Fruit fly (Drosophila melanogaster): Measurements from ENCODE around the gene Pbp95.

The Pbp95 gene

dm6 chr3R:8013121-8014009 is at the start of gene Pbp95, which contains the start of gene CG10435 (continued):
- peak; percentile 42 for TF ChIP-seq CG1647 (GFP tag; optimal IDR thresholded peaks at IDR 0.05)
- no peak for TF ChIP-seq CG1603 (tag; optimal IDR thresholded peaks at IDR 0.05)
- TF ChIP-seq Awh (GFP tag; IDR thresholded peaks at IDR 0.05): no peak
- peak; percentile 57 for TF ChIP-seq sna (GFP tag; IDR thresholded peaks at IDR 0.05; ENCODE audit: partially characterized antibody)
- TF ChIP-seq corto (GFP tag; optimal IDR thresholded peaks at IDR 0.05): no peak
- no peak for TF ChIP-seq CG31365 (tag; optimal IDR thresholded peaks at IDR 0.05)
- TF ChIP-seq CG13424 (tag; optimal IDR thresholded peaks at IDR 0.05): peak; percentile 25
- peak; percentile 83 for TF ChIP-seq Nf-YC (tag; optimal IDR thresholded peaks at IDR 0.05)
- peak; percentile 5 for TF ChIP-seq CG1602 (GFP tag; optimal IDR thresholded peaks at IDR 0.05)
- TF ChIP-seq grau (tag; optimal IDR thresholded peaks at IDR 0.05): no peak
- peak; percentile 66 for TF ChIP-seq unc-4 (GFP tag; IDR thresholded peaks at IDR 0.05; ENCODE audit: partially characterized antibody)
- 0 out of 3 replicates have a peak, but pooled peaks have one; percentile 49 for TF ChIP-seq CG6175 (GFP tag; IDR thresholded peaks at IDR 0.05)
- TF ChIP-seq klu (GFP tag; IDR thresholded peaks at IDR 0.05): no peak
- TF ChIP-seq Mrtf (GFP tag; IDR thresholded peaks at IDR 0.05): 0 out of 3 replicates have a peak, but pooled peaks have one; percentile 45
- TF ChIP-seq chn (GFP tag; optimal IDR thresholded peaks at IDR 0.05): peak; percentile 40
- peak; percentile 79 for TF ChIP-seq lilli (GFP tag; optimal IDR thresholded peaks at IDR 0.05)
- no peak for TF ChIP-seq trem (tag; optimal IDR thresholded peaks at IDR 0.05)
- TF ChIP-seq CG10147 (GFP tag; optimal IDR thresholded peaks at IDR 0.05): no peak
- TF ChIP-seq br (optimal IDR thresholded peaks at IDR 0.05): no peak
- no peak for TF ChIP-seq CG12219 (GFP tag; optimal IDR thresholded peaks at IDR 0.05)
- no peak for TF ChIP-seq CG18262 (tag; optimal IDR thresholded peaks at IDR 0.05)
- no peak for TF ChIP-seq CG15073 (GFP tag; optimal IDR thresholded peaks at IDR 0.05)
- TF ChIP-seq Ravus (GFP tag; IDR thresholded peaks at IDR 0.05): no peak
- TF ChIP-seq CG43689 (GFP tag; IDR thresholded peaks at IDR 0.05): no peak
- TF ChIP-seq Fer2 (tag; optimal IDR thresholded peaks at IDR 0.05): no peak
- no peak for TF ChIP-seq CG8478 (optimal IDR thresholded peaks at IDR 0.05)
- no peak for TF ChIP-seq TFAM (GFP tag; optimal IDR thresholded peaks at IDR 0.05)
- peak; percentile 66 for TF ChIP-seq CG11456 (GFP tag; IDR thresholded peaks at IDR 0.05)
- TF ChIP-seq CG12071 (GFP tag; optimal IDR thresholded peaks at IDR 0.05): no peak
- no peak; the same call in 2 of the 3 replicates for TF ChIP-seq dysf (GFP tag; IDR thresholded peaks at IDR 0.05)
- no peak for TF ChIP-seq Eip74EF (GFP tag; optimal IDR thresholded peaks at IDR 0.05)
- TF ChIP-seq sima (GFP tag; optimal IDR thresholded peaks at IDR 0.05): no peak
- no peak for TF ChIP-seq CG11093 (GFP tag; IDR thresholded peaks at IDR 0.05)
- no peak for TF ChIP-seq sim (GFP tag; IDR thresholded peaks at IDR 0.05)
- TF ChIP-seq CG7786 (GFP tag; optimal IDR thresholded peaks at IDR 0.05): peak; percentile 2
- peak; percentile 66 for TF ChIP-seq Doc3 (GFP tag; IDR thresholded peaks at IDR 0.05; ENCODE audit: partially characterized antibody)
- TF ChIP-seq CG16813 (GFP tag; IDR thresholded peaks at IDR 0.05; ENCODE audit: partially characterized antibody): peak; percentile 61
- TF ChIP-seq Vsx1 (GFP tag; optimal IDR thresholded peaks at IDR 0.05): no peak
- no peak for TF ChIP-seq CG12769 (tag; optimal IDR thresholded peaks at IDR 0.05)
- peak; percentile 53; the same call in 2 of the 3 replicates for TF ChIP-seq CG14050 (GFP tag; IDR thresholded peaks at IDR 0.05)
- TF ChIP-seq CG17328 (GFP tag; IDR thresholded peaks at IDR 0.05): peak; percentile 50; the same call in 1 of the 2 replicates
- peak; percentile 12 for TF ChIP-seq Six4 (GFP tag; optimal IDR thresholded peaks at IDR 0.05)
- TF ChIP-seq unpg (GFP tag; optimal IDR thresholded peaks at IDR 0.05): no peak
- peak; percentile 50 for TF ChIP-seq Bgb (GFP tag; IDR thresholded peaks at IDR 0.05; ENCODE audit: partially characterized antibody)
- no peak for TF ChIP-seq ro (GFP tag; IDR thresholded peaks at IDR 0.05)
- TF ChIP-seq Tbp (GFP tag; optimal IDR thresholded peaks at IDR 0.05): no peak
- TF ChIP-seq CG11085 (GFP tag; IDR thresholded peaks at IDR 0.05): peak; percentile 56
- no peak for TF ChIP-seq CG13296 (GFP tag; optimal IDR thresholded peaks at IDR 0.05)
- peak; percentile 5 for TF ChIP-seq CG7987 (GFP tag; optimal IDR thresholded peaks at IDR 0.05)

All from whole organism, embryonic.